Fruit fly (Drosophila melanogaster) whole organism, embryonic: ENCODE results near the gene MSAmiP.

ENCODE experiments used
- Asciz ChIP-seq: fragments of 200-800 bp; sonication (Bioruptor generic); optimal IDR thresholded peaks from 2 replicates; lab custom pipeline; 2017; ENCODE audit warnings: missing biosample characterization, mild to moderate bottlenecking, missing genetic modification characterization, missing genetic modification reagents
- CG10274 ChIP-seq: fragments of 200-800 bp; sonication (Bioruptor generic); optimal IDR thresholded peaks from 3 replicates; lab custom pipeline; 2017; ENCODE audit warnings: missing biosample characterization, mild to moderate bottlenecking, missing genetic modification characterization
- CG10543 ChIP-seq: fragments of 200-800 bp; sonication (Bioruptor generic); optimal IDR thresholded peaks from 3 replicates; lab custom pipeline; 2017; ENCODE audit warnings: missing biosample characterization, mild to moderate bottlenecking, missing genetic modification characterization, moderate library complexity
- CG11456 ChIP-seq: fragments of 200-800 bp; sonication (Bioruptor generic); IDR thresholded peaks from 3 replicates; pipeline ENCODE4 v1.3.6; 2022; ENCODE audit warnings: missing biosample characterization, missing genetic modification characterization
- CG12236 ChIP-seq: fragments of 200-800 bp; sonication (Bioruptor generic); optimal IDR thresholded peaks from 2 replicates; lab custom pipeline; 2016; ENCODE audit warnings: missing biosample characterization, missing genetic modification characterization
- CG12942 ChIP-seq: fragments of 200-800 bp; sonication (Bioruptor generic); optimal IDR thresholded peaks from 3 replicates; lab custom pipeline; 2016; ENCODE audit warnings: missing biosample characterization, missing genetic modification characterization
- CG15479 ChIP-seq: fragments of 200-800 bp; sonication (Bioruptor generic); optimal IDR thresholded peaks from 3 replicates; lab custom pipeline; 2019; ENCODE audit warnings: missing biosample characterization, mild to moderate bottlenecking, missing genetic modification characterization, moderate library complexity
- CG15514 ChIP-seq: fragments of 200-800 bp; sonication (Bioruptor generic); optimal IDR thresholded peaks from 3 replicates; lab custom pipeline; 2017; ENCODE audit warnings: missing biosample characterization, missing genetic modification characterization, mild to moderate bottlenecking, moderate library complexity, missing genetic modification reagents
- CG1603 ChIP-seq: fragments of 200-800 bp; sonication (Bioruptor generic); optimal IDR thresholded peaks from 2 replicates; lab custom pipeline; 2019; ENCODE audit warnings: missing biosample characterization, mild to moderate bottlenecking, missing genetic modification characterization, moderate library complexity
- CG2889 ChIP-seq: fragments of 200-800 bp; sonication (Bioruptor generic); IDR thresholded peaks from 3 replicates; pipeline ENCODE4 v1.3.6; 2022; ENCODE audit warnings: missing biosample characterization, missing genetic modification characterization
- CG32532 ChIP-seq: fragments of 200-800 bp; sonication (Bioruptor generic); IDR thresholded peaks from 2 replicates; pipeline ENCODE4 v1.3.6; 2022; ENCODE audit warnings: missing biosample characterization, missing genetic modification characterization
- CG32767 ChIP-seq: fragments of 200-800 bp; sonication (Bioruptor generic); IDR thresholded peaks from 2 replicates; pipeline ENCODE4 v1.3.6; 2022; ENCODE audit warnings: missing biosample characterization, missing genetic modification characterization
- CG4424 ChIP-seq: fragments of 200-800 bp; sonication (Bioruptor generic); optimal IDR thresholded peaks from 3 replicates; lab custom pipeline; 2016; ENCODE audit warnings: missing biosample characterization, missing genetic modification characterization
- CG7786 ChIP-seq: fragments of 200-800 bp; sonication (Bioruptor generic); optimal IDR thresholded peaks from 2 replicates; lab custom pipeline; 2016; ENCODE audit warnings: missing biosample characterization, missing genetic modification characterization
- CG8924 ChIP-seq: fragments of 200-800 bp; optimal IDR thresholded peaks from 3 replicates; lab custom pipeline; 2019; ENCODE audit warnings: missing biosample characterization, mild to moderate bottlenecking, missing genetic modification characterization, moderate library complexity
- CG9876 ChIP-seq: fragments of 200-800 bp; sonication (Bioruptor generic); optimal IDR thresholded peaks from 2 replicates; lab custom pipeline; 2016; ENCODE audit warnings: missing biosample characterization, missing genetic modification characterization
- Camta ChIP-seq: fragments of 200-800 bp; sonication (Bioruptor generic); optimal IDR thresholded peaks from 2 replicates; lab custom pipeline; 2016; ENCODE audit warnings: missing biosample characterization, missing genetic modification characterization
- Chrac-16 ChIP-seq: fragments of 200-800 bp; sonication (Bioruptor generic); optimal IDR thresholded peaks from 3 replicates; lab custom pipeline; 2016; ENCODE audit warnings: missing biosample characterization, missing genetic modification characterization
- Dad ChIP-seq: fragments of 200-800 bp; sonication (Bioruptor generic); optimal IDR thresholded peaks from 3 replicates; lab custom pipeline; 2016; ENCODE audit warnings: missing biosample characterization, missing genetic modification characterization
- Dfd ChIP-seq, 2 experiments: fragments of >200 bp; optimal IDR thresholded peaks; 2 replicates each; lab custom pipeline; 2017; ENCODE audit warnings: missing biosample characterization in 2 of 2, missing genetic modification characterization in 2 of 2
- Dp ChIP-seq: fragments of 200-800 bp; sonication (Bioruptor generic); optimal IDR thresholded peaks from 2 replicates; lab custom pipeline; 2018; ENCODE audit warnings: missing biosample characterization, mild to moderate bottlenecking, missing genetic modification characterization, moderate library complexity
- E2f2 ChIP-seq: fragments of 200-800 bp; sonication (Bioruptor generic); IDR thresholded peaks from 2 replicates; pipeline ENCODE4 v1.3.6; 2022; ENCODE audit warnings: missing biosample characterization, missing genetic modification characterization
- ERR ChIP-seq: fragments of 200-800 bp; sonication (Bioruptor generic); optimal IDR thresholded peaks from 2 replicates; lab custom pipeline; 2016; ENCODE audit warnings: missing biosample characterization, missing genetic modification characterization
- Ets65A ChIP-seq: fragments of 200-800 bp; sonication (Bioruptor generic); peaks from one replicate; lab custom pipeline; 2016; ENCODE audit warnings: missing biosample characterization, missing genetic modification characterization
- GATAe ChIP-seq: fragments of 200-800 bp; sonication (Bioruptor generic); conservative IDR thresholded peaks from 2 replicates; pipeline ENCODE4 v1.3.6; 2022; ENCODE audit warnings: missing biosample characterization, missing genetic modification characterization
- Kr ChIP-seq: fragments of 200-800 bp; sonication (Bioruptor generic); optimal IDR thresholded peaks from 2 replicates; lab custom pipeline; 2017; ENCODE audit warnings: missing biosample characterization, mild to moderate bottlenecking, missing genetic modification characterization
- Mrtf ChIP-seq: fragments of 200-800 bp; sonication (Bioruptor generic); IDR thresholded peaks from 3 replicates; pipeline ENCODE4 v1.3.6; 2022; ENCODE audit warnings: missing biosample characterization, missing genetic modification characterization
- Scr ChIP-seq: fragments of 200-800 bp; sonication (Bioruptor generic); IDR thresholded peaks from 2 replicates; pipeline ENCODE4 v1.3.6; 2022; ENCODE audit warnings: missing biosample characterization, missing genetic modification characterization; ENCODE audit not compliant: partially characterized antibody
- Taf1 ChIP-seq: fragments of 200-800 bp; sonication (Bioruptor generic); IDR thresholded peaks from 2 replicates; pipeline ENCODE4 v1.3.6; 2022; ENCODE audit warnings: missing biosample characterization, missing genetic modification characterization
- Usf ChIP-seq: fragments of 200-800 bp; sonication (Bioruptor generic); optimal IDR thresholded peaks from 2 replicates; lab custom pipeline; 2017; ENCODE audit warnings: missing genotype, missing biosample characterization, missing genetic modification characterization
- ase ChIP-seq: fragments of 200-800 bp; sonication (Bioruptor generic); IDR thresholded peaks from 3 replicates; pipeline ENCODE4 v1.3.6; 2022; ENCODE audit warnings: missing biosample characterization, missing genetic modification characterization
- ash1 ChIP-seq: fragments of 200-800 bp; sonication (Bioruptor generic); optimal IDR thresholded peaks from 2 replicates; lab custom pipeline; 2018; ENCODE audit warnings: missing biosample characterization, mild to moderate bottlenecking, missing genetic modification characterization
- ato ChIP-seq: fragments of 200-800 bp; sonication (Bioruptor generic); IDR thresholded peaks from 2 replicates; pipeline ENCODE4 v1.3.6; 2022; ENCODE audit warnings: missing biosample characterization, missing genetic modification characterization; ENCODE audit not compliant: partially characterized antibody
- cad ChIP-seq: fragments of >200 bp; optimal IDR thresholded peaks from 2 replicates; lab custom pipeline; 2017; ENCODE audit warnings: missing biosample characterization, missing genetic modification characterization
- corto ChIP-seq: fragments of 200-800 bp; sonication (Bioruptor generic); optimal IDR thresholded peaks from 2 replicates; lab custom pipeline; 2016; ENCODE audit warnings: missing biosample characterization, mild to moderate bottlenecking, missing genetic modification characterization, moderate library complexity
- fd96Cb ChIP-seq: fragments of 200-800 bp; sonication (Bioruptor generic); optimal IDR thresholded peaks from 2 replicates; lab custom pipeline; 2018; ENCODE audit warnings: missing biosample characterization, mild to moderate bottlenecking, missing genetic modification characterization, moderate library complexity
- kni ChIP-seq: fragments of 200-800 bp; sonication (Bioruptor generic); optimal IDR thresholded peaks from 3 replicates; lab custom pipeline; 2017; ENCODE audit warnings: mild to moderate bottlenecking, missing biosample characterization, missing genetic modification reagents, missing genetic modification characterization
- nom ChIP-seq: fragments of 200-800 bp; sonication (Bioruptor generic); optimal IDR thresholded peaks from 2 replicates; lab custom pipeline; 2017; ENCODE audit warnings: missing biosample characterization, missing genetic modification characterization, mild to moderate bottlenecking, moderate library complexity, missing genetic modification reagents
- odd ChIP-seq: fragments of 200-800 bp; sonication (Bioruptor generic); optimal IDR thresholded peaks from 2 replicates; lab custom pipeline; 2017; ENCODE audit warnings: missing biosample characterization, mild to moderate bottlenecking, missing genetic modification characterization
- pum ChIP-seq: fragments of 200-800 bp; sonication (Bioruptor generic); optimal IDR thresholded peaks from 2 replicates; lab custom pipeline; 2016; ENCODE audit warnings: missing biosample characterization, missing genetic modification characterization
- repo ChIP-seq: fragments of 200-800 bp; sonication (Bioruptor generic); optimal IDR thresholded peaks from 2 replicates; lab custom pipeline; 2016; ENCODE audit warnings: missing biosample characterization, missing genetic modification characterization
- sima ChIP-seq: fragments of 200-800 bp; sonication (Bioruptor generic); optimal IDR thresholded peaks from 2 replicates; lab custom pipeline; 2016; ENCODE audit warnings: missing biosample characterization, missing genetic modification characterization
- tap ChIP-seq: fragments of 200-800 bp; optimal IDR thresholded peaks from 3 replicates; lab custom pipeline; 2019; ENCODE audit warnings: missing biosample characterization, mild to moderate bottlenecking, missing genetic modification characterization, moderate library complexity
- ttk ChIP-seq: fragments of 200-800 bp; sonication (Bioruptor generic); IDR thresholded peaks from 2 replicates; pipeline ENCODE4 v2.1.2; 2022; ENCODE audit warnings: missing biosample characterization, missing genetic modification characterization
- zfh1 ChIP-seq: fragments of 200-800 bp; sonication (Bioruptor generic); IDR thresholded peaks from 3 replicates; pipeline ENCODE4 v1.3.6; 2022; ENCODE audit warnings: missing biosample characterization, missing genetic modification characterization

The MSAmiP gene

DNA sequence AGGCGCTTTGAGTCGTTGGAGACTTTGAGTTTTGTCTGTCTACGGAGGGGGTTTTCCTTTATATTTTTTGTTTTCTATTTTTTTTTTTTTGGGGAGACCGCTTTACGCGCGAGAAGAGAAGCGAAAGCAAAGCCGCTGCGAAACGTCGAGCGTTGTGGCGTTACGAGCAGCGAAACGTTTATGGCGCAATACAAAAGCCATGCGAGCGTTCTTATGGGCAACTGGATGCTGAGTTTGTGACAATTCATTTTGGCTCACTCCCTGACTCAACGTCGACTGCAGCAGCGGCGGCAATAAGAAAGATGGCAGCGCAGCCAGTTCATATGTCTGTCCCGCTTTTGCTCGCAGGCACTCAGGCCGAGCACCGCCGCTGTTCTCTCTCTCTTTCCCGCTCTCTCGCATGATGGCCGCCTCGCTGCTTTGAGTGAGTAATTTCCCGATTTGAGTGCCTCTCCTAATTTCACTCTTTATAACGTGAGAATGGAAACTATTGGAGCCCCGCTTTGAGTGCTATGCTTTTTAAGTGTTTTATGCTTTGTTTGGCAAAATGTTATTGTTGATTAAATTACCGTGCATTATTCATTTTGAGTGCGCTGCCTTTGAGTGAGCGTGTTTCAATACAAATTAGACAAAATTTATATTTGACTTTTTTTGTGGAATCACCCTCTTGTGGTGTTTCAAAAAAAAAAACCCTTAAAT lies 66.1 kb downstream of the MSAmiP start, which contains the start of gene abd-A (continued):
- TF ChIP-seq fd96Cb (tag; lab: Kevin White, UChicago) (no peak), CG10543 (GFP tag; lab: Kevin White, UChicago) (no peak), CG32767 (GFP tag; lab: Robert Waterston, UW) (no peak), Dfd (GFP tag; optimal IDR thresholded peaks at IDR 0.05; lab: Kevin White, UChicago) (no peak), kni (GFP tag; lab: Kevin White, UChicago) (peak; percentile 67), ato (GFP tag; lab: Robert Waterston, UW) (peak; percentile 63; the same call in 1 of the 2 replicates), Mrtf (GFP tag; lab: Robert Waterston, UW) (no peak), odd (no peak), sima (no peak), Dad (no peak), pum (GFP tag; lab: Kevin White, UChicago) (no peak), CG7786 (GFP tag; lab: Kevin White, UChicago) (no peak), CG10274 (no peak), CG32532 (no peak), Kr (no peak), ash1 (peak; percentile 49), CG1603 (no peak), corto (GFP tag; lab: Kevin White, UChicago) (no peak), Scr (GFP tag; lab: Robert Waterston, UW) (peak; percentile 55), Usf (GFP tag; lab: Kevin White, UChicago) (no peak), CG12236 (no peak), repo (GFP tag; lab: Kevin White, UChicago) (no peak), Asciz (GFP tag; lab: Kevin White, UChicago) (no peak), zfh1 (GFP tag; lab: Robert Waterston, UW) (no peak), ERR (GFP tag; lab: Kevin White, UChicago) (no peak), Chrac-16 (GFP tag; lab: Kevin White, UChicago) (no peak), ttk (no peak), cad (GFP tag; lab: Kevin White, UChicago) (no peak), ase (GFP tag; lab: Robert Waterston, UW) (0 out of 3 replicates have a peak, but pooled peaks have one; percentile 19), Dp (GFP tag; lab: Kevin White, UChicago) (no peak), CG8924 (tag; lab: Kevin White, UChicago) (no peak), Camta (GFP tag; lab: Kevin White, UChicago) (no peak), nom (GFP tag; lab: Kevin White, UChicago) (no peak), CG2889 (GFP tag; lab: Robert Waterston, UW) (no peak), CG15479 (GFP tag; lab: Kevin White, UChicago) (no peak), GATAe (no peak), CG12942 (no peak), CG11456 (no peak), E2f2 (GFP tag; lab: Robert Waterston, UW) (no peak), tap (tag; lab: Kevin White, UChicago) (no peak), CG4424 (GFP tag; lab: Kevin White, UChicago) (no peak), CG15514 (GFP tag; lab: Kevin White, UChicago) (no peak), CG9876 (GFP tag; lab: Kevin White, UChicago) (no peak), Taf1 (no peak), Ets65A (GFP tag; lab: Kevin White, UChicago) (no peak)
